Worm (Caenorhabditis elegans) whole organism, L3 larva: ENCODE results near the gene F26F12.2.

Experiments used
- ZK546.5 ChIP-seq: sonication (generic microtip); optimal IDR thresholded peaks from 2 replicates; lab custom pipeline; 2017; ENCODE audit warnings: missing biosample characterization, missing genetic modification characterization
- ama-1 ChIP-seq: fragments of 150-350 bp; optimal IDR thresholded peaks from 2 replicates; lab custom pipeline; 2018
- lin-39 ChIP-seq: fragments of 150-350 bp; optimal IDR thresholded peaks from 2 replicates; lab custom pipeline; 2018; ENCODE audit warnings: missing biosample characterization, missing genetic modification reagents, missing genetic modification characterization
- nhr-237 ChIP-seq: fragments of 150-350 bp; optimal IDR thresholded peaks from 2 replicates; lab custom pipeline; 2014; ENCODE audit warnings: missing biosample characterization, missing genetic modification characterization
- nhr-28 ChIP-seq: fragments of 150-350 bp; optimal IDR thresholded peaks from 2 replicates; lab custom pipeline; 2014; ENCODE audit warnings: missing biosample characterization, missing genetic modification characterization
- pqm-1 ChIP-seq: fragments of 150-350 bp; optimal IDR thresholded peaks from 2 replicates; lab custom pipeline; 2017; ENCODE audit warnings: missing biosample characterization, missing genetic modification characterization, inconsistent platforms
- unc-62 ChIP-seq: fragments of 150-350 bp; sonication (generic microtip); optimal IDR thresholded peaks from 4 replicates; lab custom pipeline; 2014; ENCODE audit warnings: missing biosample characterization, missing genetic modification reagents, missing genetic modification characterization

DNA sequence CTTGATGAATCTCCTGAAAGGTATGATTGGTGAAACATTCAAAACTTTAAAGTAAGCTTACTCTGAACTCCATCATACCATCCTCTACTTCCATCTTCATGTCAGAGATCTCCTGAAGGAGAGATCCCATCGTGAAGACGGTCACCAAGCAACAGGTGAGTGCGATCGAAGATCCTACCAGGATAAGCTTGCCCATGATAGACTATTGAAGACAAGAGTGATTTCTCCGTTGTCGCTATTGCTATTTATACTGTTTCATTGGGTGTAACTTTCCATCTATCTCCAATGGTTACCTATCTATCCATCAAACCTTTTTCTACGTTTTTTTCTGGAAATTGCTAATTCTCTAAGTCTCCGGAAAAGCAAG is 1.8 kb downstream of the F26F12.2 start, which contains the start of gene col-140:
- TF ChIP-seq pqm-1 (tag; lab: Kevin White, UChicago), result no peak
- no peak for TF ChIP-seq nhr-237 (tag; lab: Kevin White, UChicago)
- TF ChIP-seq lin-39 (tag; lab: Kevin White, UChicago), result no peak
- no peak for TF ChIP-seq ZK546.5 (tag; lab: Kevin White, UChicago)
- no peak for TF ChIP-seq ama-1 (lab: Kevin White, UChicago)
- TF ChIP-seq unc-62 (GFP tag; lab: Kevin White, UChicago), result no peak
- TF ChIP-seq nhr-28 (tag; lab: Kevin White, UChicago), result no peak
